Fruit fly (Drosophila melanogaster) Kc167 (cell line): ENCODE data around the gene Cyp4e3.

Source experiments
- psq ChIP-seq: fragments of >200 bp; optimal IDR thresholded peaks from 2 replicates; lab custom pipeline; 2017; ENCODE audit warnings: missing external identifiers
- ttk ChIP-seq: sonication (Bioruptor generic); optimal IDR thresholded peaks from 2 replicates; lab custom pipeline; 2017; ENCODE audit warnings: missing external identifiers

DNA sequence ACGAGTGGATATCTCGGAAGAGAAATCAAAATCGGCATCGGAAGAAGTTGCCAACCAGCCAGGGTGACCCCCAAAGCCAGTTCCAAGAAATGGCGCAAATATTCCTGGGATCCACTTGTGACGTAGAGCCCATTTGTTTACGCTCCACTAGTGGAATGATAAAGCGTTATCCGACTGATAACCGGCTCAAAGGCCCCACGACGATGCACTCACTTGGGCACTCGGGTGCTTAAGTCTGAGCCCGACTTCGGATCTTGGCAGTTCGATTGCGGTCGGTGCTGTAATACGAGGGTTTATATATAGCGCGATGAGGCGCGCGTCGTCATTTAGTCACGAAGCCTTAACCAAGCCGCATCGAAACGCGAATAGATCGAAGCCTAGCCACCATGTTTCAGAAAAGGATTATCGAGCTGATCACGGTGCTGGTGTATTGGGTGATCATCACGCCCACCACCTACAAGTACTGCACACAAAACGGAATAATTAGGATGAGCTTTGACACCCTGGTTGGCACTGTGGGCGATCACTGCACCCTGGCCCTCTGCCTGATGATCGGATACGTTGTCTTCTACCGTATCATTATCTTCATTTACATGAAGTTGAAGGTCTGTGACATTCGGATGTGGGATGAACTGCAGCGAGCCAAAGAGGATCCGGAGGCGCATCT lies 20.1 kb downstream of the Cyp4e3 start, which contains the start of gene CG13116:
- TF ChIP-seq psq (lab: Kevin White, UChicago) (no peak), ttk (lab: Kevin White, UChicago) (no peak)
